Worm (Caenorhabditis elegans) whole organism, late embryonic: Measurements from ENCODE around the gene npr-11.

Experiments used
- ama-1 ChIP-seq: fragments of 150-350 bp; optimal IDR thresholded peaks from 2 replicates; lab custom pipeline; 2014
- gmeb-2 ChIP-seq: sonication (generic microtip); optimal IDR thresholded peaks from 2 replicates; lab custom pipeline; 2016; ENCODE audit warnings: missing genetic modification characterization, inconsistent platforms, missing compliant biosample characterization
- pha-4 ChIP-seq: fragments of 150-350 bp; optimal IDR thresholded peaks from 2 replicates; lab custom pipeline; 2018; ENCODE audit warnings: missing biosample characterization, missing genetic modification reagents, missing genetic modification characterization
- pqm-1 ChIP-seq: sonication (generic microtip); optimal IDR thresholded peaks from 2 replicates; lab custom pipeline; 2016; ENCODE audit warnings: missing genetic modification characterization, missing compliant biosample characterization
- sox-4 ChIP-seq: sonication (generic microtip); optimal IDR thresholded peaks from 2 replicates; lab custom pipeline; 2017; ENCODE audit warnings: mild to moderate bottlenecking, missing genetic modification characterization, inconsistent platforms, missing compliant biosample characterization

- TF ChIP-seq pha-4 (tag; lab: Kevin White, UChicago): no peak
- TF ChIP-seq gmeb-2 (tag; lab: Kevin White, UChicago): no peak
- no peak for TF ChIP-seq ama-1
- TF ChIP-seq sox-4 (tag; lab: Kevin White, UChicago): no peak
- TF ChIP-seq pqm-1 (tag; lab: Kevin White, UChicago): no peak
Observed at ce11 chrX:1216833-1217232, 38.6 kb downstream of the npr-11 start.
